Fruit fly (Drosophila melanogaster) whole organism, embryonic: Measurements from ENCODE around the gene Usp1.

Experiments used
- Ada2b ChIP-seq: fragments of 200-800 bp; sonication (Bioruptor generic); IDR thresholded peaks from 2 replicates; pipeline ENCODE4 v1.3.6; 2022; ENCODE audit warnings: missing biosample characterization, missing genetic modification characterization
- C15 ChIP-seq: fragments of 200-800 bp; sonication (Bioruptor generic); IDR thresholded peaks from 3 replicates; pipeline ENCODE4 v1.3.6; 2022; ENCODE audit warnings: missing biosample characterization, missing genetic modification characterization
- CG10274 ChIP-seq: fragments of 200-800 bp; sonication (Bioruptor generic); optimal IDR thresholded peaks from 3 replicates; lab custom pipeline; 2017; ENCODE audit warnings: missing biosample characterization, mild to moderate bottlenecking, missing genetic modification characterization
- CG10979 ChIP-seq: fragments of 200-800 bp; sonication (Bioruptor generic); optimal IDR thresholded peaks from 2 replicates; lab custom pipeline; 2018; ENCODE audit warnings: missing biosample characterization, mild to moderate bottlenecking, missing genetic modification characterization, moderate library complexity
- CG11093 ChIP-seq: fragments of 200-800 bp; sonication (Bioruptor generic); IDR thresholded peaks from 3 replicates; pipeline ENCODE4 v1.3.6; 2022; ENCODE audit warnings: missing biosample characterization, missing genetic modification characterization
- CG12155 ChIP-seq: fragments of 200-800 bp; sonication (Bioruptor generic); optimal IDR thresholded peaks from 3 replicates; lab custom pipeline; 2016; ENCODE audit warnings: missing biosample characterization, missing genetic modification characterization
- CG15011 ChIP-seq: fragments of 200-800 bp; sonication (Bioruptor generic); optimal IDR thresholded peaks from 3 replicates; lab custom pipeline; 2018; ENCODE audit warnings: missing biosample characterization, mild to moderate bottlenecking, missing genetic modification characterization
- CG1602 ChIP-seq: fragments of 200-800 bp; sonication (Bioruptor generic); optimal IDR thresholded peaks from 3 replicates; lab custom pipeline; 2016; ENCODE audit warnings: missing biosample characterization, missing genetic modification characterization
- CG17361 ChIP-seq: fragments of 200-800 bp; sonication (Bioruptor generic); IDR thresholded peaks from 3 replicates; pipeline ENCODE4 v1.3.6; 2022; ENCODE audit warnings: missing biosample characterization, missing genetic modification characterization
- CG18476 ChIP-seq: fragments of 200-800 bp; sonication (Bioruptor generic); optimal IDR thresholded peaks from 2 replicates; lab custom pipeline; 2016; ENCODE audit warnings: missing biosample characterization, mild to moderate bottlenecking, missing genetic modification characterization
- CG18599 ChIP-seq: fragments of 200-800 bp; sonication (Bioruptor generic); optimal IDR thresholded peaks from 3 replicates; lab custom pipeline; 2017; ENCODE audit warnings: missing biosample characterization, missing genetic modification characterization, mild to moderate bottlenecking, moderate library complexity, missing genetic modification reagents
- CG18764 ChIP-seq: fragments of 200-800 bp; sonication (Bioruptor generic); optimal IDR thresholded peaks from 3 replicates; lab custom pipeline; 2016; ENCODE audit warnings: missing biosample characterization, missing genetic modification characterization
- CG2129 ChIP-seq: fragments of 200-800 bp; sonication (Bioruptor generic); IDR thresholded peaks from 2 replicates; pipeline ENCODE4 v1.3.6; 2022; ENCODE audit warnings: missing biosample characterization, missing genetic modification characterization; ENCODE audit not compliant: partially characterized antibody
- CG32767 ChIP-seq: fragments of 200-800 bp; sonication (Bioruptor generic); IDR thresholded peaks from 2 replicates; pipeline ENCODE4 v1.3.6; 2022; ENCODE audit warnings: missing biosample characterization, missing genetic modification characterization
- CG5953 ChIP-seq: fragments of 200-800 bp; sonication (Bioruptor generic); IDR thresholded peaks from 2 replicates; pipeline ENCODE4 v1.3.6; 2022; ENCODE audit warnings: missing biosample characterization, missing genetic modification characterization
- CG6254 ChIP-seq: fragments of 200-800 bp; sonication (Bioruptor generic); optimal IDR thresholded peaks from 3 replicates; lab custom pipeline; 2017; ENCODE audit warnings: mild to moderate bottlenecking, missing biosample characterization, missing genetic modification reagents, missing genetic modification characterization
- CG6765 ChIP-seq: fragments of 200-800 bp; sonication (Bioruptor generic); optimal IDR thresholded peaks from 3 replicates; lab custom pipeline; 2017; ENCODE audit warnings: missing biosample characterization, mild to moderate bottlenecking, missing genetic modification characterization
- CG6813 ChIP-seq: fragments of 200-800 bp; sonication (Bioruptor generic); optimal IDR thresholded peaks from 2 replicates; lab custom pipeline; 2017; ENCODE audit warnings: missing biosample characterization, missing genetic modification characterization, mild to moderate bottlenecking, moderate library complexity, missing genetic modification reagents
- CG7745 ChIP-seq: fragments of 200-800 bp; sonication (Bioruptor generic); optimal IDR thresholded peaks from 2 replicates; lab custom pipeline; 2018; ENCODE audit warnings: missing biosample characterization, mild to moderate bottlenecking, missing genetic modification characterization, moderate library complexity
- CG8281 ChIP-seq: fragments of 200-800 bp; sonication (Bioruptor generic); optimal IDR thresholded peaks from 2 replicates; lab custom pipeline; 2018; ENCODE audit warnings: missing biosample characterization, mild to moderate bottlenecking, missing genetic modification characterization, moderate library complexity
- CG9609 ChIP-seq: fragments of 200-800 bp; sonication (Bioruptor generic); optimal IDR thresholded peaks from 3 replicates; lab custom pipeline; 2016; ENCODE audit warnings: missing biosample characterization, missing genetic modification characterization
- D19B ChIP-seq: fragments of 200-800 bp; sonication (Bioruptor generic); optimal IDR thresholded peaks from 2 replicates; lab custom pipeline; 2017; ENCODE audit warnings: missing biosample characterization, mild to moderate bottlenecking, missing genetic modification characterization
- Doc3 ChIP-seq: fragments of 200-800 bp; sonication (Bioruptor generic); IDR thresholded peaks from 3 replicates; pipeline ENCODE4 v1.3.6; 2022; ENCODE audit warnings: missing biosample characterization, missing genetic modification characterization; ENCODE audit not compliant: partially characterized antibody
- E2f2 ChIP-seq: fragments of 200-800 bp; sonication (Bioruptor generic); IDR thresholded peaks from 2 replicates; pipeline ENCODE4 v1.3.6; 2022; ENCODE audit warnings: missing biosample characterization, missing genetic modification characterization
- Eip74EF ChIP-seq, 2 experiments: fragments of 200-800 bp in 1 of 2; fragments of >200 bp in 1 of 2; sonication (Bioruptor generic) in 1 of 2; optimal IDR thresholded peaks; 2 replicates each; lab custom pipeline; 2017 to 2019; ENCODE audit warnings: missing biosample characterization in 2 of 2, missing genetic modification characterization in 2 of 2, mild to moderate bottlenecking in 1 of 2, moderate library complexity in 1 of 2
- Fer3 ChIP-seq: fragments of 200-800 bp; sonication (Bioruptor generic); optimal IDR thresholded peaks from 2 replicates; lab custom pipeline; 2018; ENCODE audit warnings: missing biosample characterization, mild to moderate bottlenecking, missing genetic modification characterization, moderate library complexity
- H15 ChIP-seq: fragments of 200-800 bp; sonication (Bioruptor generic); IDR thresholded peaks from 3 replicates; pipeline ENCODE4 v1.3.6; 2022; ENCODE audit warnings: missing biosample characterization, missing genetic modification characterization
- Hr51 ChIP-seq, 2 experiments: fragments of 200-800 bp; sonication (Bioruptor generic); optimal IDR thresholded peaks; 2 replicates in 1 of 2; 3 replicates in 1 of 2; lab custom pipeline; 2016 to 2018; ENCODE audit warnings: missing biosample characterization in 2 of 2, missing genetic modification characterization in 2 of 2, mild to moderate bottlenecking in 1 of 2, moderate library complexity in 1 of 2
- MESR4 ChIP-seq: fragments of 200-800 bp; sonication (Bioruptor generic); optimal IDR thresholded peaks from 2 replicates; lab custom pipeline; 2018; ENCODE audit warnings: missing biosample characterization, mild to moderate bottlenecking, missing genetic modification characterization, moderate library complexity
- Optix ChIP-seq: fragments of 200-800 bp; sonication (Bioruptor generic); IDR thresholded peaks from 3 replicates; pipeline ENCODE4 v1.3.6; 2022; ENCODE audit warnings: missing biosample characterization, missing genetic modification characterization
- Ptx1 ChIP-seq: fragments of 200-800 bp; sonication (Bioruptor generic); IDR thresholded peaks from 2 replicates; pipeline ENCODE4 v1.3.6; 2022; ENCODE audit warnings: missing biosample characterization, missing genetic modification characterization
- Ravus ChIP-seq: fragments of 200-800 bp; sonication (Bioruptor generic); IDR thresholded peaks from 2 replicates; pipeline ENCODE4 v1.3.6; 2022; ENCODE audit warnings: missing biosample characterization, missing genetic modification characterization
- Sin3A ChIP-seq: fragments of >200 bp; optimal IDR thresholded peaks from 2 replicates; lab custom pipeline; 2018
- Spps ChIP-seq: fragments of 200-800 bp; sonication (Bioruptor generic); optimal IDR thresholded peaks from 2 replicates; lab custom pipeline; 2018; ENCODE audit warnings: missing biosample characterization, mild to moderate bottlenecking, missing genetic modification characterization
- dmrt99B ChIP-seq: fragments of 200-800 bp; sonication (Bioruptor generic); optimal IDR thresholded peaks from 2 replicates; lab custom pipeline; 2018; ENCODE audit warnings: missing biosample characterization, mild to moderate bottlenecking, missing genetic modification characterization, moderate library complexity
- eyg ChIP-seq: fragments of 200-800 bp; sonication (Bioruptor generic); optimal IDR thresholded peaks from 3 replicates; lab custom pipeline; 2016; ENCODE audit warnings: missing biosample characterization, missing genetic modification characterization
- fd96Cb ChIP-seq: fragments of 200-800 bp; sonication (Bioruptor generic); optimal IDR thresholded peaks from 2 replicates; lab custom pipeline; 2018; ENCODE audit warnings: missing biosample characterization, mild to moderate bottlenecking, missing genetic modification characterization, moderate library complexity
- fu2 ChIP-seq: fragments of 200-800 bp; sonication (Bioruptor generic); optimal IDR thresholded peaks from 2 replicates; lab custom pipeline; 2016; ENCODE audit warnings: missing biosample characterization, missing genetic modification characterization
- mam ChIP-seq: fragments of 200-800 bp; sonication (Bioruptor generic); optimal IDR thresholded peaks from 3 replicates; lab custom pipeline; 2016; ENCODE audit warnings: missing biosample characterization, missing genetic modification characterization
- otp ChIP-seq: fragments of 200-800 bp; sonication (Bioruptor generic); IDR thresholded peaks from 3 replicates; pipeline ENCODE4, ENCODE4 v1.3.6; 2022; ENCODE audit warnings: missing biosample characterization, missing genetic modification characterization
- pfk ChIP-seq: fragments of 200-800 bp; sonication (Bioruptor generic); optimal IDR thresholded peaks from 2 replicates; lab custom pipeline; 2018; ENCODE audit warnings: missing biosample characterization, mild to moderate bottlenecking, missing genetic modification characterization, moderate library complexity
- phol ChIP-seq: fragments of 200-800 bp; sonication (Bioruptor generic); optimal IDR thresholded peaks from 3 replicates; lab custom pipeline; 2018; ENCODE audit warnings: missing biosample characterization, mild to moderate bottlenecking, missing genetic modification characterization, moderate library complexity
- pzg ChIP-seq: fragments of 200-800 bp; sonication (Bioruptor generic); optimal IDR thresholded peaks from 3 replicates; lab custom pipeline; 2018; ENCODE audit warnings: missing biosample characterization, mild to moderate bottlenecking, missing genetic modification characterization, moderate library complexity
- row ChIP-seq: fragments of 200-800 bp; sonication (Bioruptor generic); IDR thresholded peaks from 3 replicates; pipeline ENCODE4 v1.3.6; 2022; ENCODE audit warnings: missing biosample characterization, missing genetic modification characterization
- slou ChIP-seq: fragments of 200-800 bp; sonication (Bioruptor generic); optimal IDR thresholded peaks from 3 replicates; lab custom pipeline; 2016; ENCODE audit warnings: missing biosample characterization, missing genetic modification characterization
- so ChIP-seq: fragments of 200-800 bp; sonication (Bioruptor generic); IDR thresholded peaks from 3 replicates; pipeline ENCODE4 v1.3.6; 2022; ENCODE audit warnings: missing biosample characterization, missing genetic modification characterization
- stwl ChIP-seq: fragments of 200-800 bp; sonication (Bioruptor generic); optimal IDR thresholded peaks from 3 replicates; lab custom pipeline; 2018; ENCODE audit warnings: missing biosample characterization, mild to moderate bottlenecking, missing genetic modification characterization, moderate library complexity
- sug ChIP-seq: fragments of 200-800 bp; optimal IDR thresholded peaks from 2 replicates; lab custom pipeline; 2019; ENCODE audit warnings: missing biosample characterization, mild to moderate bottlenecking, missing genetic modification characterization, moderate library complexity
- tin ChIP-seq: fragments of 200-800 bp; sonication (Bioruptor generic); optimal IDR thresholded peaks from 3 replicates; lab custom pipeline; 2016; ENCODE audit warnings: missing biosample characterization, missing genetic modification characterization

Usp1 gene

dm6 chr3R:29207012-29207656 lies 21.8 kb upstream of the Usp1 start (continued):
- TF ChIP-seq CG10979: peak; percentile 45
- peak; percentile 38 for TF ChIP-seq sug (tag; lab: Kevin White, UChicago)
- TF ChIP-seq pzg: no peak
- TF ChIP-seq fd96Cb (tag; lab: Kevin White, UChicago): peak; percentile 60
- no peak for TF ChIP-seq CG18764
- TF ChIP-seq fu2: no peak
- TF ChIP-seq CG32767 (GFP tag; lab: Robert Waterston, UW): no peak
- no peak for TF ChIP-seq Doc3 (GFP tag; lab: Robert Waterston, UW)
- peak; percentile 30 for TF ChIP-seq mam (GFP tag; lab: Kevin White, UChicago)
- TF ChIP-seq CG15011 (GFP tag; lab: Kevin White, UChicago): no peak
- TF ChIP-seq E2f2 (GFP tag; lab: Robert Waterston, UW): peak; percentile 38; the same call in 1 of the 2 replicates
- TF ChIP-seq CG6765: no peak
- TF ChIP-seq CG7745 (tag; lab: Kevin White, UChicago): no peak
- peak; percentile 66; the same call in 1 of the 3 replicates for TF ChIP-seq H15 (GFP tag; lab: Robert Waterston, UW)
- peak; percentile 1; the same call in 1 of the 2 replicates for TF ChIP-seq Ravus (GFP tag; lab: Robert Waterston, UW)
- TF ChIP-seq eyg (GFP tag; lab: Kevin White, UChicago): no peak
- peak; percentile 78 for TF ChIP-seq so (GFP tag; lab: Robert Waterston, UW)
- peak; percentile 43 for TF ChIP-seq tin (GFP tag; lab: Kevin White, UChicago)
- TF ChIP-seq otp (GFP tag; lab: Robert Waterston, UW): peak; percentile 63; the same call in 1 of the 3 replicates
- TF ChIP-seq CG11093: peak; percentile 21; the same call in 1 of the 3 replicates
- no peak for TF ChIP-seq stwl (tag; lab: Kevin White, UChicago)
- peak; percentile 14; the same call in 1 of the 3 replicates for TF ChIP-seq C15 (GFP tag; lab: Robert Waterston, UW)
- TF ChIP-seq CG6254 (GFP tag; lab: Kevin White, UChicago): peak; percentile 28
- TF ChIP-seq Fer3 (tag; lab: Kevin White, UChicago): peak; percentile 70
- TF ChIP-seq phol: peak; percentile 60
- no peak for TF ChIP-seq CG2129 (GFP tag; lab: Robert Waterston, UW)
- TF ChIP-seq MESR4 (GFP tag; lab: Kevin White, UChicago): no peak
- no peak for TF ChIP-seq CG6813 (GFP tag; lab: Kevin White, UChicago)
- no peak for TF ChIP-seq Spps (tag; lab: Kevin White, UChicago)
- peak; percentile 33 for TF ChIP-seq CG1602
- no peak for TF ChIP-seq CG9609 (GFP tag; lab: Kevin White, UChicago)
- TF ChIP-seq Sin3A (lab: Kevin White, UChicago): no peak
- TF ChIP-seq D19B: peak; percentile 30
- TF ChIP-seq row (GFP tag; lab: Robert Waterston, UW): peak; percentile 86
- TF ChIP-seq Hr51 (GFP tag; optimal IDR thresholded peaks at IDR 0.05; lab: Kevin White, UChicago): peak in 1 of 2 experiments; percentile 71
- TF ChIP-seq Ptx1 (GFP tag; lab: Robert Waterston, UW): peak; percentile 82
- TF ChIP-seq Ada2b (GFP tag; lab: Robert Waterston, UW): peak; percentile 61
- peak; percentile 73 for TF ChIP-seq dmrt99B (tag; lab: Kevin White, UChicago)
- TF ChIP-seq CG8281 (tag; lab: Kevin White, UChicago): peak; percentile 13
- no peak for TF ChIP-seq pfk (GFP tag; lab: Kevin White, UChicago)
- no peak for TF ChIP-seq slou (GFP tag; lab: Kevin White, UChicago)
- TF ChIP-seq CG17361 (GFP tag; lab: Robert Waterston, UW): peak; percentile 25; the same call in 1 of the 3 replicates
- TF ChIP-seq CG5953: peak; percentile 68
- TF ChIP-seq Optix: peak; percentile 28; the same call in 1 of the 3 replicates
- TF ChIP-seq CG18476 (GFP tag; lab: Kevin White, UChicago): no peak
- TF ChIP-seq CG12155 (GFP tag; lab: Kevin White, UChicago): peak; percentile 20
- TF ChIP-seq Eip74EF (GFP tag; optimal IDR thresholded peaks at IDR 0.05; lab: Kevin White, UChicago): no peak
- TF ChIP-seq CG18599 (GFP tag; lab: Kevin White, UChicago): peak; percentile 62
- TF ChIP-seq CG10274 (GFP tag; lab: Kevin White, UChicago): peak; percentile 23
